Fruit fly (Drosophila melanogaster) whole organism, embryonic: ENCODE measurements around the gene CG7182.

Experiments used
- B-H2 ChIP-seq: fragments of 200-800 bp; sonication (Bioruptor generic); optimal IDR thresholded peaks from 2 replicates; lab custom pipeline; 2018; ENCODE audit warnings: missing biosample characterization, mild to moderate bottlenecking, missing genetic modification characterization
- Bgb ChIP-seq: fragments of 200-800 bp; sonication (Bioruptor generic); IDR thresholded peaks from 2 replicates; pipeline ENCODE4 v1.3.6; 2022; ENCODE audit warnings: missing biosample characterization, missing genetic modification characterization; ENCODE audit not compliant: partially characterized antibody
- BtbVII ChIP-seq: fragments of 200-800 bp; sonication (Bioruptor generic); optimal IDR thresholded peaks from 3 replicates; lab custom pipeline; 2017; ENCODE audit warnings: missing biosample characterization, mild to moderate bottlenecking, missing genetic modification characterization
- CG10543 ChIP-seq: fragments of 200-800 bp; sonication (Bioruptor generic); optimal IDR thresholded peaks from 3 replicates; lab custom pipeline; 2017; ENCODE audit warnings: missing biosample characterization, mild to moderate bottlenecking, missing genetic modification characterization, moderate library complexity
- CG12659 ChIP-seq: fragments of 200-800 bp; sonication (Bioruptor generic); optimal IDR thresholded peaks from 3 replicates; lab custom pipeline; 2017; ENCODE audit warnings: mild to moderate bottlenecking, missing biosample characterization, missing genetic modification reagents, missing genetic modification characterization
- CG13894 ChIP-seq: fragments of 200-800 bp; sonication (Bioruptor generic); optimal IDR thresholded peaks from 3 replicates; lab custom pipeline; 2018; ENCODE audit warnings: missing biosample characterization, mild to moderate bottlenecking, missing genetic modification characterization, moderate library complexity
- CG14014 ChIP-seq: fragments of 200-800 bp; sonication (Bioruptor generic); IDR thresholded peaks from 2 replicates; pipeline ENCODE4 v1.3.6; 2022; ENCODE audit warnings: missing biosample characterization, missing genetic modification characterization
- CG1602 ChIP-seq: fragments of 200-800 bp; sonication (Bioruptor generic); optimal IDR thresholded peaks from 3 replicates; lab custom pipeline; 2016; ENCODE audit warnings: missing biosample characterization, missing genetic modification characterization
- CG17328 ChIP-seq: fragments of 200-800 bp; sonication (Bioruptor generic); IDR thresholded peaks from 2 replicates; pipeline ENCODE4 v1.3.6; 2022; ENCODE audit warnings: missing biosample characterization, missing genetic modification characterization
- CG1792 ChIP-seq: fragments of 200-800 bp; sonication (Bioruptor generic); optimal IDR thresholded peaks from 2 replicates; lab custom pipeline; 2016; ENCODE audit warnings: missing biosample characterization, missing genetic modification characterization
- CG18476 ChIP-seq: fragments of 200-800 bp; sonication (Bioruptor generic); optimal IDR thresholded peaks from 2 replicates; lab custom pipeline; 2016; ENCODE audit warnings: missing biosample characterization, mild to moderate bottlenecking, missing genetic modification characterization
- CG6254 ChIP-seq: fragments of 200-800 bp; sonication (Bioruptor generic); optimal IDR thresholded peaks from 3 replicates; lab custom pipeline; 2017; ENCODE audit warnings: mild to moderate bottlenecking, missing biosample characterization, missing genetic modification reagents, missing genetic modification characterization
- CG7839 ChIP-seq: fragments of 200-800 bp; sonication (Bioruptor generic); optimal IDR thresholded peaks from 3 replicates; lab custom pipeline; 2018; ENCODE audit warnings: missing biosample characterization, mild to moderate bottlenecking, missing genetic modification characterization, moderate library complexity
- CG7987 ChIP-seq: fragments of 200-800 bp; sonication (Bioruptor generic); optimal IDR thresholded peaks from 2 replicates; lab custom pipeline; 2018; ENCODE audit warnings: missing biosample characterization, mild to moderate bottlenecking, missing genetic modification characterization, moderate library complexity
- CG8290 ChIP-seq, 3 experiments: fragments of 200-800 bp; sonication (Bioruptor generic); optimal IDR thresholded peaks; 2 replicates each; lab custom pipeline; 2016 to 2019; ENCODE audit warnings: missing biosample characterization in 3 of 3, missing genetic modification characterization in 3 of 3, mild to moderate bottlenecking in 2 of 3, moderate library complexity in 1 of 3
- CG8924 ChIP-seq: fragments of 200-800 bp; optimal IDR thresholded peaks from 3 replicates; lab custom pipeline; 2019; ENCODE audit warnings: missing biosample characterization, mild to moderate bottlenecking, missing genetic modification characterization, moderate library complexity
- CG9932 ChIP-seq: fragments of 200-800 bp; sonication (Bioruptor generic); IDR thresholded peaks from 2 replicates; pipeline ENCODE4 v1.3.6; 2022; ENCODE audit warnings: missing biosample characterization, missing genetic modification characterization
- CHES-1-like ChIP-seq: fragments of 200-800 bp; sonication (Bioruptor generic); optimal IDR thresholded peaks from 2 replicates; lab custom pipeline; 2016; ENCODE audit warnings: missing biosample characterization, missing genetic modification characterization
- E2f2 ChIP-seq: fragments of 200-800 bp; sonication (Bioruptor generic); IDR thresholded peaks from 2 replicates; pipeline ENCODE4 v1.3.6; 2022; ENCODE audit warnings: missing biosample characterization, missing genetic modification characterization
- Fer3 ChIP-seq: fragments of 200-800 bp; sonication (Bioruptor generic); optimal IDR thresholded peaks from 2 replicates; lab custom pipeline; 2018; ENCODE audit warnings: missing biosample characterization, mild to moderate bottlenecking, missing genetic modification characterization, moderate library complexity
- HHEX ChIP-seq: fragments of 200-800 bp; sonication (Bioruptor generic); optimal IDR thresholded peaks from 3 replicates; lab custom pipeline; 2017; ENCODE audit warnings: missing biosample characterization, mild to moderate bottlenecking, missing genetic modification characterization, missing genetic modification reagents
- Hmr ChIP-seq: fragments of 200-800 bp; sonication (Bioruptor generic); optimal IDR thresholded peaks from 3 replicates; lab custom pipeline; 2017; ENCODE audit warnings: mild to moderate bottlenecking, missing biosample characterization, missing genetic modification reagents, missing genetic modification characterization
- Hr51 ChIP-seq, 2 experiments: fragments of 200-800 bp; sonication (Bioruptor generic); optimal IDR thresholded peaks; 2 replicates in 1 of 2; 3 replicates in 1 of 2; lab custom pipeline; 2016 to 2018; ENCODE audit warnings: missing biosample characterization in 2 of 2, missing genetic modification characterization in 2 of 2, mild to moderate bottlenecking in 1 of 2, moderate library complexity in 1 of 2
- Lhr ChIP-seq: fragments of 200-800 bp; sonication (Bioruptor generic); optimal IDR thresholded peaks from 3 replicates; lab custom pipeline; 2017; ENCODE audit warnings: mild to moderate bottlenecking, missing biosample characterization, missing genetic modification reagents, missing genetic modification characterization
- NFAT ChIP-seq: fragments of 200-800 bp; sonication (Bioruptor generic); IDR thresholded peaks from 2 replicates; pipeline ENCODE4 v1.3.6; 2022; ENCODE audit warnings: missing biosample characterization, missing genetic modification characterization
- Opbp ChIP-seq: fragments of 200-800 bp; sonication (Bioruptor generic); IDR thresholded peaks from 3 replicates; pipeline ENCODE4 v1.3.6; 2022; ENCODE audit warnings: missing biosample characterization, missing genetic modification characterization; ENCODE audit not compliant: partially characterized antibody
- Pdp1 ChIP-seq, 2 experiments: fragments of 200-800 bp; sonication (Bioruptor generic); optimal IDR thresholded peaks; 3 replicates each; lab custom pipeline; 2016; ENCODE audit warnings: missing biosample characterization in 2 of 2, missing genetic modification characterization in 2 of 2, mild to moderate bottlenecking in 1 of 2, moderate library complexity in 1 of 2
- Stat92E ChIP-seq, 3 experiments: fragments of >200 bp in 2 of 3; fragments of 200-800 bp in 1 of 3; sonication (Bioruptor generic) in 1 of 3; optimal IDR thresholded peaks; 2 replicates each; lab custom pipeline; 2017 to 2019; ENCODE audit warnings: missing biosample characterization in 3 of 3, missing genetic modification characterization in 3 of 3, mild to moderate bottlenecking in 1 of 3, moderate library complexity in 1 of 3
- Vsx1 ChIP-seq: fragments of 200-800 bp; sonication (Bioruptor generic); optimal IDR thresholded peaks from 2 replicates; lab custom pipeline; 2017; ENCODE audit warnings: missing biosample characterization, mild to moderate bottlenecking, missing genetic modification characterization, missing genetic modification reagents
- ara ChIP-seq: fragments of 200-800 bp; sonication (Bioruptor generic); IDR thresholded peaks from 2 replicates; pipeline ENCODE4 v1.3.6; 2022; ENCODE audit warnings: missing biosample characterization, missing genetic modification characterization
- crp ChIP-seq, 2 experiments: fragments of 200-800 bp; sonication (Bioruptor generic); optimal IDR thresholded peaks; 2 replicates in 1 of 2; 3 replicates in 1 of 2; lab custom pipeline; 2017; ENCODE audit warnings: missing biosample characterization in 2 of 2, missing genetic modification characterization in 2 of 2, mild to moderate bottlenecking in 1 of 2, moderate library complexity in 1 of 2
- gce ChIP-seq: fragments of 200-800 bp; sonication (Bioruptor generic); IDR thresholded peaks from 3 replicates; pipeline ENCODE4 v1.3.6; 2022; ENCODE audit warnings: missing biosample characterization, missing genetic modification characterization
- grau ChIP-seq: fragments of 200-800 bp; optimal IDR thresholded peaks from 3 replicates; lab custom pipeline; 2019; ENCODE audit warnings: missing biosample characterization, mild to moderate bottlenecking, missing genetic modification characterization, moderate library complexity
- gro ChIP-seq: fragments of 200-800 bp; sonication (Bioruptor generic); optimal IDR thresholded peaks from 2 replicates; lab custom pipeline; 2016; ENCODE audit warnings: missing biosample characterization, missing genetic modification characterization
- hkb ChIP-seq, 2 experiments: fragments of 200-800 bp in 1 of 2; fragments of >200 bp in 1 of 2; sonication (Bioruptor generic) in 1 of 2; IDR thresholded peaks in 1 of 2; optimal IDR thresholded peaks in 1 of 2; 2 replicates each; pipeline versions ENCODE4 v1.3.6 to Lab custom; 2017 to 2022; ENCODE audit warnings: missing biosample characterization in 1 of 2, missing genetic modification characterization in 1 of 2
- lab ChIP-seq: fragments of 200-800 bp; sonication (Bioruptor generic); optimal IDR thresholded peaks from 3 replicates; lab custom pipeline; 2017; ENCODE audit warnings: missing biosample characterization, missing genetic modification characterization, mild to moderate bottlenecking, moderate library complexity, missing genetic modification reagents
- rib ChIP-seq: fragments of 200-800 bp; sonication (Bioruptor generic); IDR thresholded peaks from 2 replicates; pipeline ENCODE4 v1.3.6; 2022; ENCODE audit warnings: missing biosample characterization, missing genetic modification characterization
- sens-2 ChIP-seq: fragments of 200-800 bp; sonication (Bioruptor generic); IDR thresholded peaks from 2 replicates; pipeline ENCODE4 v1.3.6; 2022; ENCODE audit warnings: missing biosample characterization, missing genetic modification characterization
- slou ChIP-seq: fragments of 200-800 bp; sonication (Bioruptor generic); optimal IDR thresholded peaks from 3 replicates; lab custom pipeline; 2016; ENCODE audit warnings: missing biosample characterization, missing genetic modification characterization
- sug ChIP-seq: fragments of 200-800 bp; optimal IDR thresholded peaks from 2 replicates; lab custom pipeline; 2019; ENCODE audit warnings: missing biosample characterization, mild to moderate bottlenecking, missing genetic modification characterization, moderate library complexity
- trh ChIP-seq: fragments of 200-800 bp; sonication (Bioruptor generic); optimal IDR thresholded peaks from 2 replicates; lab custom pipeline; 2016; ENCODE audit warnings: missing biosample characterization, missing genetic modification characterization
- unc-4 ChIP-seq: fragments of 200-800 bp; sonication (Bioruptor generic); IDR thresholded peaks from 2 replicates; pipeline ENCODE4 v1.3.6; 2022; ENCODE audit warnings: missing biosample characterization, missing genetic modification characterization; ENCODE audit not compliant: partially characterized antibody
- vfl ChIP-seq: fragments of 200-800 bp; sonication (Bioruptor generic); optimal IDR thresholded peaks from 2 replicates; lab custom pipeline; 2016; ENCODE audit warnings: missing biosample characterization, missing genetic modification characterization

Gene CG7182

dm6 chr3L:8360643-8361110 is 14.5 kb upstream of the CG7182 start, which contains the start of gene Idh (continued):
- TF ChIP-seq CG8924 (tag; lab: Kevin White, UChicago) (peak; percentile 32), hkb (optimal IDR thresholded peaks at IDR 0.05; lab: Kevin White, UChicago) (no peak), hkb (GFP tag; IDR thresholded peaks at IDR 0.05; lab: Robert Waterston, UW) (no peak), CG7839 (tag; lab: Kevin White, UChicago) (peak; percentile 28), E2f2 (peak; percentile 100), CG14014 (GFP tag; lab: Robert Waterston, UW) (0 out of 2 replicates have a peak, but pooled peaks have one; percentile 17), grau (tag; lab: Kevin White, UChicago) (peak; percentile 20), sens-2 (GFP tag; lab: Robert Waterston, UW) (peak; percentile 36; the same call in 1 of the 2 replicates), CG10543 (GFP tag; lab: Kevin White, UChicago) (peak; percentile 46), NFAT (GFP tag; lab: Robert Waterston, UW) (0 out of 2 replicates have a peak, but pooled peaks have one; percentile 32), BtbVII (peak; percentile 2), CG17328 (GFP tag; lab: Robert Waterston, UW) (no peak), slou (GFP tag; lab: Kevin White, UChicago) (no peak), CG1602 (GFP tag; lab: Kevin White, UChicago) (no peak), crp (GFP tag; optimal IDR thresholded peaks at IDR 0.05; lab: Kevin White, UChicago) (peak; percentile 17 to 92), HHEX (GFP tag; lab: Kevin White, UChicago) (peak; percentile 12), Pdp1 (GFP tag; optimal IDR thresholded peaks at IDR 0.05; lab: Kevin White, UChicago) (peak in 1 of 2 experiments; percentile 100), Opbp (GFP tag; lab: Robert Waterston, UW) (0 out of 3 replicates have a peak, but pooled peaks have one; percentile 29), gce (0 out of 3 replicates have a peak, but pooled peaks have one; percentile 34), ara (0 out of 2 replicates have a peak, but pooled peaks have one; percentile 28), CG13894 (tag; lab: Kevin White, UChicago) (peak; percentile 41), Lhr (no peak), CHES-1-like (peak; percentile 1), trh (GFP tag; lab: Kevin White, UChicago) (no peak), sug (tag; lab: Kevin White, UChicago) (peak; percentile 31), CG6254 (no peak), B-H2 (GFP tag; lab: Kevin White, UChicago) (peak; percentile 40), rib (peak; percentile 57; the same call in 1 of the 2 replicates), CG1792 (no peak), Fer3 (tag; lab: Kevin White, UChicago) (peak; percentile 38), Hr51 (GFP tag; optimal IDR thresholded peaks at IDR 0.05; lab: Kevin White, UChicago) (peak in 1 of 2 experiments; percentile 29), CG8290 (GFP tag; optimal IDR thresholded peaks at IDR 0.05; lab: Kevin White, UChicago) (no peak), CG8290 (tag; optimal IDR thresholded peaks at IDR 0.05; lab: Kevin White, UChicago) (peak in 1 of 2 experiments; percentile 73), CG12659 (GFP tag; lab: Kevin White, UChicago) (peak; percentile 24), vfl (GFP tag; lab: Kevin White, UChicago) (no peak), unc-4 (GFP tag; lab: Robert Waterston, UW) (peak; percentile 61), lab (GFP tag; lab: Kevin White, UChicago) (peak; percentile 57), Stat92E (GFP tag; optimal IDR thresholded peaks at IDR 0.05; lab: Kevin White, UChicago) (peak in 1 of 3 experiments; percentile 19), Vsx1 (GFP tag; lab: Kevin White, UChicago) (peak; percentile 64), CG18476 (GFP tag; lab: Kevin White, UChicago) (no peak), gro (peak; percentile 72), Bgb (GFP tag; lab: Robert Waterston, UW) (peak; percentile 61), CG7987 (peak; percentile 27), Hmr (peak; percentile 52), CG9932 (peak; percentile 34)
